Fruit fly (Drosophila melanogaster) whole organism, prepupa: ENCODE measurements around the gene Grip75.
A peak's percentile ranks its signal among the peaks of the same experiment; 100 is the strongest.

Source experiments
- Blimp-1 ChIP-seq: fragments of 200-800 bp; sonication (Bioruptor generic); optimal IDR thresholded peaks from 3 replicates; lab custom pipeline; 2017; ENCODE audit warnings: missing biosample characterization, missing genetic modification characterization, mild to moderate bottlenecking, moderate library complexity, missing genetic modification reagents
- CG10631 ChIP-seq: fragments of 200-800 bp; sonication (Bioruptor generic); optimal IDR thresholded peaks from 2 replicates; lab custom pipeline; 2016; ENCODE audit warnings: missing biosample characterization, missing genetic modification characterization
- CG10669 ChIP-seq: fragments of 200-800 bp; sonication (Bioruptor generic); optimal IDR thresholded peaks from 3 replicates; lab custom pipeline; 2018; ENCODE audit warnings: missing biosample characterization, mild to moderate bottlenecking, missing genetic modification characterization, moderate library complexity
- CG11294 ChIP-seq: fragments of 200-800 bp; sonication (Bioruptor generic); IDR thresholded peaks from 2 replicates; pipeline ENCODE4 v1.3.6; 2022; ENCODE audit warnings: missing biosample characterization, missing genetic modification characterization
- CG11902 ChIP-seq: fragments of 200-800 bp; sonication (Bioruptor generic); optimal IDR thresholded peaks from 3 replicates; lab custom pipeline; 2016; ENCODE audit warnings: missing biosample characterization, missing genetic modification characterization
- CG1621 ChIP-seq: fragments of 200-800 bp; sonication (Bioruptor generic); optimal IDR thresholded peaks from 3 replicates; lab custom pipeline; 2018; ENCODE audit warnings: missing biosample characterization, mild to moderate bottlenecking, missing genetic modification characterization
- CG16779 ChIP-seq: fragments of 200-800 bp; sonication (Bioruptor generic); optimal IDR thresholded peaks from 3 replicates; lab custom pipeline; 2017; ENCODE audit warnings: missing biosample characterization, mild to moderate bottlenecking, missing genetic modification characterization
- CG3032 ChIP-seq: fragments of 200-800 bp; optimal IDR thresholded peaks from 2 replicates; lab custom pipeline; 2019; ENCODE audit warnings: missing biosample characterization, mild to moderate bottlenecking, missing genetic modification characterization, moderate library complexity
- CG32006 ChIP-seq: fragments of 200-800 bp; sonication (Bioruptor generic); optimal IDR thresholded peaks from 3 replicates; lab custom pipeline; 2017; ENCODE audit warnings: missing biosample characterization, mild to moderate bottlenecking, missing genetic modification characterization
- CG34406 ChIP-seq: fragments of 200-800 bp; sonication (Bioruptor generic); optimal IDR thresholded peaks from 3 replicates; lab custom pipeline; 2016; ENCODE audit warnings: missing biosample characterization, missing genetic modification characterization
- CG3919 ChIP-seq: fragments of 200-800 bp; sonication (Bioruptor generic); optimal IDR thresholded peaks from 3 replicates; lab custom pipeline; 2016; ENCODE audit warnings: missing biosample characterization, missing genetic modification characterization
- CG4318 ChIP-seq: fragments of 200-800 bp; sonication (Bioruptor generic); optimal IDR thresholded peaks from 3 replicates; lab custom pipeline; 2017; ENCODE audit warnings: missing biosample characterization, mild to moderate bottlenecking, missing genetic modification characterization
- CG6808 ChIP-seq: fragments of 200-800 bp; sonication (Bioruptor generic); optimal IDR thresholded peaks from 3 replicates; lab custom pipeline; 2017; ENCODE audit warnings: missing biosample characterization, missing genetic modification characterization, mild to moderate bottlenecking, moderate library complexity, missing genetic modification reagents
- CG6854 ChIP-seq: fragments of 200-800 bp; sonication (Bioruptor generic); optimal IDR thresholded peaks from 2 replicates; lab custom pipeline; 2017; ENCODE audit warnings: missing biosample characterization, mild to moderate bottlenecking, missing genetic modification characterization
- CG8119 ChIP-seq: fragments of 200-800 bp; sonication (Bioruptor generic); IDR thresholded peaks from 3 replicates; pipeline ENCODE4 v1.3.6; 2022; ENCODE audit warnings: missing biosample characterization, missing genetic modification characterization
- CG8319 ChIP-seq: fragments of 200-800 bp; sonication (Bioruptor generic); optimal IDR thresholded peaks from 3 replicates; lab custom pipeline; 2016; ENCODE audit warnings: missing biosample characterization, missing genetic modification characterization
- CG8632 ChIP-seq: fragments of 200-800 bp; sonication (Bioruptor generic); optimal IDR thresholded peaks from 3 replicates; lab custom pipeline; 2016; ENCODE audit warnings: missing biosample characterization, missing genetic modification characterization
- Eip75B ChIP-seq: fragments of 200-800 bp; sonication (Bioruptor generic); optimal IDR thresholded peaks from 3 replicates; lab custom pipeline; 2016; ENCODE audit warnings: missing biosample characterization, missing genetic modification characterization
- Eip93F ChIP-seq: fragments of 200-800 bp; sonication (Bioruptor generic); optimal IDR thresholded peaks from 2 replicates; lab custom pipeline; 2016; ENCODE audit warnings: missing biosample characterization, mild to moderate bottlenecking, missing genetic modification characterization
- Ets21C ChIP-seq: fragments of 200-800 bp; sonication (Bioruptor generic); optimal IDR thresholded peaks from 3 replicates; lab custom pipeline; 2016; ENCODE audit warnings: missing biosample characterization, missing genetic modification characterization
- Ets96B ChIP-seq: fragments of 200-800 bp; optimal IDR thresholded peaks from 2 replicates; lab custom pipeline; 2019; ENCODE audit warnings: missing biosample characterization, mild to moderate bottlenecking, missing genetic modification characterization, moderate library complexity
- Gug ChIP-seq: fragments of 200-800 bp; sonication (Bioruptor generic); IDR thresholded peaks from 2 replicates; pipeline ENCODE4 v1.3.6; 2022; ENCODE audit warnings: missing biosample characterization, missing genetic modification characterization
- Hr38 ChIP-seq: sonication (Bioruptor generic); optimal IDR thresholded peaks from 2 replicates; lab custom pipeline; 2016; ENCODE audit warnings: missing biosample characterization, missing genetic modification characterization
- Hr39 ChIP-seq: fragments of 200-800 bp; sonication (Bioruptor generic); optimal IDR thresholded peaks from 2 replicates; lab custom pipeline; 2016; ENCODE audit warnings: missing biosample characterization, missing genetic modification characterization
- Hr4 ChIP-seq: fragments of 200-800 bp; sonication (Bioruptor generic); optimal IDR thresholded peaks from 3 replicates; lab custom pipeline; 2016; ENCODE audit warnings: missing biosample characterization, missing genetic modification characterization
- Lpt ChIP-seq: fragments of 200-800 bp; sonication (Bioruptor generic); optimal IDR thresholded peaks from 3 replicates; lab custom pipeline; 2016; ENCODE audit warnings: missing biosample characterization, missing genetic modification characterization
- Met ChIP-seq: fragments of 200-800 bp; sonication (Bioruptor generic); optimal IDR thresholded peaks from 3 replicates; lab custom pipeline; 2016; ENCODE audit warnings: missing biosample characterization, missing genetic modification characterization
- OdsH ChIP-seq: fragments of 200-800 bp; sonication (Bioruptor generic); optimal IDR thresholded peaks from 3 replicates; lab custom pipeline; 2016; ENCODE audit warnings: missing biosample characterization, missing genetic modification characterization
- Smox ChIP-seq: fragments of 200-800 bp; sonication (Bioruptor generic); optimal IDR thresholded peaks from 3 replicates; lab custom pipeline; 2016; ENCODE audit warnings: missing biosample characterization, missing genetic modification characterization
- Sox102F ChIP-seq: fragments of 200-800 bp; sonication (Bioruptor generic); optimal IDR thresholded peaks from 2 replicates; lab custom pipeline; 2016; ENCODE audit warnings: missing biosample characterization, mild to moderate bottlenecking, missing genetic modification characterization
- acj6 ChIP-seq: fragments of 200-800 bp; sonication (Bioruptor generic); optimal IDR thresholded peaks from 3 replicates; lab custom pipeline; 2016; ENCODE audit warnings: missing biosample characterization, missing genetic modification characterization
- cyc ChIP-seq: fragments of 200-800 bp; sonication (Bioruptor generic); optimal IDR thresholded peaks from 3 replicates; lab custom pipeline; 2016; ENCODE audit warnings: missing biosample characterization, missing genetic modification characterization
- dsx ChIP-seq: fragments of 200-800 bp; optimal IDR thresholded peaks from 3 replicates; lab custom pipeline; 2019; ENCODE audit warnings: missing biosample characterization, mild to moderate bottlenecking, missing genetic modification characterization, moderate library complexity; ENCODE audit not compliant: poor library complexity, severe bottlenecking
- esn ChIP-seq: fragments of 200-800 bp; sonication (Bioruptor generic); optimal IDR thresholded peaks from 2 replicates; lab custom pipeline; 2016; ENCODE audit warnings: missing biosample characterization, mild to moderate bottlenecking, missing genetic modification characterization, moderate library complexity
- fd59A ChIP-seq: fragments of 200-800 bp; sonication (Bioruptor generic); optimal IDR thresholded peaks from 2 replicates; lab custom pipeline; 2017; ENCODE audit warnings: missing biosample characterization, mild to moderate bottlenecking, missing genetic modification characterization, missing genetic modification reagents
- fd85E ChIP-seq: fragments of 200-800 bp; sonication (Bioruptor generic); optimal IDR thresholded peaks from 3 replicates; lab custom pipeline; 2016; ENCODE audit warnings: missing biosample characterization, missing genetic modification characterization
- fkh ChIP-seq: fragments of 200-800 bp; sonication (Bioruptor generic); optimal IDR thresholded peaks from 3 replicates; lab custom pipeline; 2017; ENCODE audit warnings: missing biosample characterization, mild to moderate bottlenecking, missing genetic modification characterization, moderate library complexity
- net ChIP-seq: fragments of 200-800 bp; sonication (Bioruptor generic); optimal IDR thresholded peaks from 3 replicates; lab custom pipeline; 2016; ENCODE audit warnings: missing biosample characterization, missing genetic modification characterization
- pdm3 ChIP-seq: fragments of 200-800 bp; sonication (Bioruptor generic); optimal IDR thresholded peaks from 3 replicates; lab custom pipeline; 2016; ENCODE audit warnings: missing biosample characterization, missing genetic modification characterization
- salr ChIP-seq, 2 experiments: fragments of 200-800 bp; sonication (Bioruptor generic); optimal IDR thresholded peaks; 3 replicates each; lab custom pipeline; 2016 to 2018; ENCODE audit warnings: missing biosample characterization in 2 of 2, missing genetic modification characterization in 2 of 2, mild to moderate bottlenecking in 1 of 2
- ss ChIP-seq, 2 experiments: fragments of 200-800 bp; sonication (Bioruptor generic); optimal IDR thresholded peaks; 2 replicates in 1 of 2; 3 replicates in 1 of 2; lab custom pipeline; 2017 to 2018; ENCODE audit warnings: mild to moderate bottlenecking in 2 of 2, missing biosample characterization in 2 of 2, missing genetic modification characterization in 2 of 2, moderate library complexity in 1 of 2
- svp ChIP-seq: fragments of 200-800 bp; sonication (Bioruptor generic); peaks from one replicate; lab custom pipeline; 2016; ENCODE audit warnings: missing biosample characterization, missing genetic modification characterization
- vri ChIP-seq: fragments of 200-800 bp; sonication (Bioruptor generic); optimal IDR thresholded peaks from 3 replicates; lab custom pipeline; 2016; ENCODE audit warnings: missing biosample characterization, mild to moderate bottlenecking, missing genetic modification characterization

The Grip75 gene

DNA sequence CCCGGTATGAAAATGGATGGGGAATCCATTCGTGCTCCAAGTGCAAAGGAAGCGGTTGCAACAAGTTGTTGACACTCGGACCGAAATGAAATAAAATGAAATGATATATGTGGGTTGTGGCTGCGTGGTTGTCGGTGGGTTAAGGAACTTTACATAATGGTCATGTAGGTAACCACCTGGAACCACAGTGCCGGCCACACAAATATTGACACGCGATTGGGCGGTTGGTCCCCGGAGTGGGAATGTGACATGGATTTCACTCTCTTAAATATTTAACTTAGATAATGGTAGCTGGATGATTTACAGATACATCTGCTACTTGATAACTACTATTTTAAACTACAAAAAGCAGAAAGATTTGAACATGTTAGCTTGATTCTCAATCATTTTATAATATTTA lies 21.8 kb downstream of the Grip75 start (continued):
- no peak for TF ChIP-seq Met (GFP tag; lab: Kevin White, UChicago)
- TF ChIP-seq CG34406: no peak
- TF ChIP-seq CG10631 (GFP tag; lab: Kevin White, UChicago): no peak
- no peak for TF ChIP-seq svp (GFP tag; lab: Kevin White, UChicago)
- TF ChIP-seq CG1621 (tag; lab: Kevin White, UChicago): no peak
- no peak for TF ChIP-seq dsx (GFP tag; lab: Kevin White, UChicago)
- TF ChIP-seq CG8119: no peak
- no peak for TF ChIP-seq Hr38 (GFP tag; lab: Kevin White, UChicago)
- no peak for TF ChIP-seq CG3032 (tag; lab: Kevin White, UChicago)
- TF ChIP-seq fkh (GFP tag; lab: Kevin White, UChicago): peak; percentile 84
- no peak for TF ChIP-seq Hr4 (GFP tag; lab: Kevin White, UChicago)
- TF ChIP-seq salr (GFP tag; optimal IDR thresholded peaks at IDR 0.05; lab: Kevin White, UChicago): no peak
- TF ChIP-seq CG11902 (GFP tag; lab: Kevin White, UChicago): no peak
- TF ChIP-seq Hr39 (GFP tag; lab: Kevin White, UChicago): no peak
- TF ChIP-seq CG16779: no peak
- peak; percentile 21 to 39 for TF ChIP-seq ss (GFP tag; optimal IDR thresholded peaks at IDR 0.05; lab: Kevin White, UChicago)
- TF ChIP-seq Lpt: no peak
- no peak for TF ChIP-seq CG32006 (GFP tag; lab: Kevin White, UChicago)
- TF ChIP-seq Sox102F (GFP tag; lab: Kevin White, UChicago): no peak
- no peak for TF ChIP-seq Gug
- no peak for TF ChIP-seq CG10669 (GFP tag; lab: Kevin White, UChicago)
- no peak for TF ChIP-seq CG8319 (GFP tag; lab: Kevin White, UChicago)
- no peak for TF ChIP-seq acj6 (GFP tag; lab: Kevin White, UChicago)
- peak; percentile 19 for TF ChIP-seq CG3919 (GFP tag; lab: Kevin White, UChicago)
- peak; percentile 2 for TF ChIP-seq CG6808 (GFP tag; lab: Kevin White, UChicago)
- no peak for TF ChIP-seq CG11294 (GFP tag; lab: Robert Waterston, UW)
- TF ChIP-seq vri (GFP tag; lab: Kevin White, UChicago): peak; percentile 28
- TF ChIP-seq cyc: no peak
- no peak for TF ChIP-seq Ets96B
- TF ChIP-seq Eip75B (GFP tag; lab: Kevin White, UChicago): no peak
- no peak for TF ChIP-seq Smox
- TF ChIP-seq Eip93F (GFP tag; lab: Kevin White, UChicago): no peak
- peak; percentile 17 for TF ChIP-seq esn
- TF ChIP-seq OdsH (GFP tag; lab: Kevin White, UChicago): no peak
- no peak for TF ChIP-seq net (GFP tag; lab: Kevin White, UChicago)
- peak; percentile 26 for TF ChIP-seq Blimp-1 (GFP tag; lab: Kevin White, UChicago)
- no peak for TF ChIP-seq CG8632 (GFP tag; lab: Kevin White, UChicago)
- no peak for TF ChIP-seq pdm3 (GFP tag; lab: Kevin White, UChicago)
- no peak for TF ChIP-seq fd85E (GFP tag; lab: Kevin White, UChicago)
- no peak for TF ChIP-seq Ets21C (GFP tag; lab: Kevin White, UChicago)
- TF ChIP-seq fd59A (GFP tag; lab: Kevin White, UChicago): no peak
- no peak for TF ChIP-seq CG4318 (GFP tag; lab: Kevin White, UChicago)
- TF ChIP-seq CG6854 (GFP tag; lab: Kevin White, UChicago): peak; percentile 59
